Fruit fly (Drosophila melanogaster): ENCODE results near the gene atk.

DNA sequence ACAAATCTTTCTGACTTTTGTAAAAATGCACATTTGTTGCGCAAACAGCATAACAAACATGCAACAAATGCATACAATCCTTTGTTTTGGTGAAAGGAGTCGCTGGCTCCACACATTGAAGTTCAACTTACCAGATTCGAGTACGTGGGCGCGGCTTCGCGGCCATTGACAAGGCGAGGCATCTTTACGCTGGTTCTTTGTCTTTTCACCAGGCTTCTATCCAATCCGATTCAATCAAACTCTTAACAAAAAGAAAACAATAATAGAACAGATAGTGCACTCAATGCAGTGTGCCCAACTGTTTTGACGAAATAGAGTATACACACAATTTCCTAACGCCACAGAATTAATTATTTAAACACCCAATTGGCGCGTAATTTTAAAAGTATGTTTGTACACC lies 34.5 kb downstream of the atk start, which contains the start of gene CG5262:
- TF ChIP-seq EcR (GFP tag; optimal IDR thresholded peaks at IDR 0.05) = no peak
- TF ChIP-seq CG4496 (GFP tag; IDR thresholded peaks at IDR 0.05) = peak; percentile 48; the same call in 2 of the 3 replicates
- peak; percentile 46; the same call in 1 of the 2 replicates for TF ChIP-seq CG12605 (GFP tag; IDR thresholded peaks at IDR 0.05)
- no peak for TF ChIP-seq CG17806 (tag; optimal IDR thresholded peaks at IDR 0.05)
- peak; percentile 57 for TF ChIP-seq gl (tag; optimal IDR thresholded peaks at IDR 0.05)
- TF ChIP-seq CG9948 (tag; optimal IDR thresholded peaks at IDR 0.05) = no peak
